Fruit fly (Drosophila melanogaster): ENCODE data around the gene CG7884.

The CG7884 gene

dm6 chrX:19259802-19260695, 39.6 kb downstream of the CG7884 start:
- TF ChIP-seq Sox102F (GFP tag; optimal IDR thresholded peaks at IDR 0.05) (no peak), CG15336 (GFP tag; IDR thresholded peaks at IDR 0.05) (0 out of 2 replicates have a peak, but pooled peaks have one; percentile 19), dac (GFP tag; optimal IDR thresholded peaks at IDR 0.05) (no peak), svp (GFP tag) (no peak), CG8119 (GFP tag; IDR thresholded peaks at IDR 0.05) (no peak)

dm6 chrX:19260696-19260989, 40.2 kb downstream of the CG7884 start:
- TF ChIP-seq CG15336 (GFP tag; IDR thresholded peaks at IDR 0.05) (no peak), CG6808 (GFP tag; optimal IDR thresholded peaks at IDR 0.05) (peak; percentile 38), Ets21C (GFP tag; optimal IDR thresholded peaks at IDR 0.05) (no peak), ss (GFP tag; optimal IDR thresholded peaks at IDR 0.05) (no peak)

DNA sequence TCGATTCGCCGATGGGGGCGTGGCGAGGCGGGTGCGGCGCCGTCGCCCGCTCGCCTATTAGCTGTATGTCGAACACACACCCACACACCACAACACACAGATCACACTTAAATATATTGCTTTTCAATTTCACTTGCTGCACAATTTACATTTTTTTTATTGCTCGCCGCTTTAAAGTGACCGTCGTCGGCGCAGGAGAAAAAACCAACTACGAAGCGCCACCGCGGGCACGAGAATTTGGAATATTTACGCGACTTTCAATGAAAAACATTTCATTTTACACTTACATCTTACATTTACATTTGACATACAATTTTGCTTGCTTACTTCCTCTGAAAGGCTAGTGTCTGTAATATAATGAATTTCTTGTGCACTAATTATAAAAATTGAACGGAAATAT, 40.6 kb downstream of the CG7884 start, which contains the start of gene rictor:
rictor (minus strand) TSS at position 170 of the 400 bp plus-strand sequence.
- TF ChIP-seq svp (GFP tag), result no peak
- TF ChIP-seq CG7368 (GFP tag; optimal IDR thresholded peaks at IDR 0.05), result no peak
- no peak for TF ChIP-seq pdm3 (GFP tag; optimal IDR thresholded peaks at IDR 0.05)
- TF ChIP-seq OdsH (GFP tag; optimal IDR thresholded peaks at IDR 0.05), result no peak
- peak; percentile 20; the same call in 1 of the 2 replicates for TF ChIP-seq CG15336 (GFP tag; IDR thresholded peaks at IDR 0.05)
- no peak for TF ChIP-seq CG8319 (GFP tag; optimal IDR thresholded peaks at IDR 0.05)
- TF ChIP-seq Eip78C (GFP tag), result peak; percentile 32
- no peak for TF ChIP-seq Hr38 (GFP tag; optimal IDR thresholded peaks at IDR 0.05)
- no peak for TF ChIP-seq Eip93F (GFP tag; optimal IDR thresholded peaks at IDR 0.05)
- no peak for TF ChIP-seq net (GFP tag; optimal IDR thresholded peaks at IDR 0.05)

DNA sequence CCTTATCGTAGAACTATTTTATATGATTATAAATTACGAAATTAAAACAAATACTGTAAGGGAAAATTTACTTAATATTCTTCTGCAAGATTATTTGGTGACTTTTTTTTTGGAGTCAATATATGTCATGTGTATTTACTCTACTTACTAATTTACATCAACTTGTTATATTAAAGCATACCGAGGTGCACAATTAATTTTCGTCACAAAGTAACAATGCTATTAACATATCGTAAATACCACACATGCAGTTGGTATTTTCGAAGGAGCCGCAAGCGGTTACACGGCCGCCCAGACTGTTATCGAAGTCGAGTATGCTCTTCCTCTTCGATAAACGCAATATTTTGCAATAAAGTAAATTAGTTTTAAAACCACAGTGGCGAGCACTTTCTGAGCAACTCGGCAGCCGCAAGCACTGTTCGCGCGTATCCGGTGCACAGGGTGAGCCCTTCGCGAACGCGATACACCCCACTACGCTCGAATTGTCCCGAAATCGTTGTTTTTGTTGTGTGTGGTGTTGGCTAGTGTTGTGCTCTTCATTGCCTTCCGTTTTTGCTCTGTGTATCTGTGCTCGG, 41.2 kb downstream of the CG7884 start, which contains the start of gene Vav:
Vav (plus strand) TSS at position 293 of the 575 bp plus-strand sequence.
- peak; percentile 52 for TF ChIP-seq dsx (GFP tag; optimal IDR thresholded peaks at IDR 0.05; ENCODE audit: poor library complexity, severe bottlenecking)
- no peak for TF ChIP-seq Gug (GFP tag; IDR thresholded peaks at IDR 0.05)
- 0 out of 2 replicates have a peak, but pooled peaks have one; percentile 12 for TF ChIP-seq CG15336 (GFP tag; IDR thresholded peaks at IDR 0.05)

dm6 chrX:19262553-19262952, 42.1 kb downstream of the CG7884 start:
- peak; percentile 54; the same call in 2 of the 3 replicates for TF ChIP-seq CG8119 (GFP tag; IDR thresholded peaks at IDR 0.05)
- peak; percentile 21 for TF ChIP-seq esn (GFP tag; optimal IDR thresholded peaks at IDR 0.05)
- no peak for TF ChIP-seq acj6 (GFP tag; optimal IDR thresholded peaks at IDR 0.05)
- peak; percentile 30 for TF ChIP-seq Ets96B (tag; optimal IDR thresholded peaks at IDR 0.05)
- TF ChIP-seq eg (GFP tag; IDR thresholded peaks at IDR 0.05), result peak; percentile 42; the same call in 2 of the 3 replicates
- peak; percentile 11 for TF ChIP-seq achi (GFP tag; optimal IDR thresholded peaks at IDR 0.05)
- no peak for TF ChIP-seq Sox14 (GFP tag; optimal IDR thresholded peaks at IDR 0.05)
- no peak for TF ChIP-seq topi (GFP tag; optimal IDR thresholded peaks at IDR 0.05)
- TF ChIP-seq CG3032 (tag; optimal IDR thresholded peaks at IDR 0.05), result peak; percentile 15
- no peak for TF ChIP-seq OdsH (GFP tag; optimal IDR thresholded peaks at IDR 0.05)
- peak; percentile 57; the same call in 1 of the 2 replicates for TF ChIP-seq CG15336 (GFP tag; IDR thresholded peaks at IDR 0.05)
- no peak for TF ChIP-seq CG34406 (GFP tag; optimal IDR thresholded peaks at IDR 0.05)
- TF ChIP-seq CG32006 (GFP tag; optimal IDR thresholded peaks at IDR 0.05), result peak; percentile 48
- TF ChIP-seq Eip78C (GFP tag), result peak; percentile 68

DNA sequence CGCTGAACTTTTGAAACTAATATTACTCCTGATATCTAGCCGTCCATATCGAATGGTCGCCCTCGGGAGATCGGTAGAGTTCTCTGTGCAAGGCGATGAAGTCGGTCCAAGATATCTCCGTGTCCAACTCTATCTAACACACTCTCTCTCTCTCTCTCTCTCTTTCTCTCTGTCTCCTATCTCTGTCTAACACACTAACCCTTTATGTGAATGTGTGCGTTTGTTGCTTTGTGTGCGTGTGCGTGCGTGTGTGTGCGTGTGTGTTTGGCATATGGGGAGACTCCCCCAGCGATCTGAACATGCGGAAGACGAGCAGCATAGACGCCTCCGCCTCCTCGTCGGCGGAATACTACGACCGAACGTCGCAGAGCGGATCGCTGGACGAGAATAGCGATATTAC, 44.0 kb downstream of the CG7884 start:
- TF ChIP-seq svp (GFP tag), result no peak
- no peak for TF ChIP-seq CG9139 (GFP tag; optimal IDR thresholded peaks at IDR 0.05)
- TF ChIP-seq Eip78C (GFP tag), result no peak
- no peak for TF ChIP-seq CG8119 (GFP tag; IDR thresholded peaks at IDR 0.05)
- TF ChIP-seq CG16779 (tag; optimal IDR thresholded peaks at IDR 0.05), result no peak
- no peak for TF ChIP-seq Smox (GFP tag; optimal IDR thresholded peaks at IDR 0.05)
- no peak for TF ChIP-seq Hr38 (GFP tag; optimal IDR thresholded peaks at IDR 0.05)
- TF ChIP-seq Gug (GFP tag; IDR thresholded peaks at IDR 0.05), result no peak
- no peak for TF ChIP-seq fd59A (GFP tag; optimal IDR thresholded peaks at IDR 0.05)
